Fruit fly (Drosophila melanogaster): Measurements from ENCODE around the gene GstO1.

Gene GstO1

dm6 chr3L:8524816-8525625 is at the start of gene GstO1, which contains the start of gene foi:
Gene GstO1 (minus strand): TSS chr3L:8524866.
Gene foi (plus strand): TSS chr3L:8525244.
- TF ChIP-seq CG10321 (GFP tag; IDR thresholded peaks at IDR 0.05), result 0 out of 2 replicates have a peak, but pooled peaks have one; percentile 30
- peak; percentile 24 for TF ChIP-seq CG17385 (GFP tag; optimal IDR thresholded peaks at IDR 0.05)
- TF ChIP-seq CG11093 (GFP tag; IDR thresholded peaks at IDR 0.05), result no peak
- no peak for TF ChIP-seq Nf-YB (GFP tag; optimal IDR thresholded peaks at IDR 0.05)
- no peak for TF ChIP-seq cad (GFP tag; optimal IDR thresholded peaks at IDR 0.05)
- no peak for TF ChIP-seq bsh (GFP tag; optimal IDR thresholded peaks at IDR 0.05)
- peak; percentile 60; the same call in 1 of the 2 replicates for TF ChIP-seq CG6272 (GFP tag; IDR thresholded peaks at IDR 0.05)
- no peak for TF ChIP-seq CG32767 (GFP tag; IDR thresholded peaks at IDR 0.05)
- peak; percentile 74 for TF ChIP-seq B-H2 (GFP tag; optimal IDR thresholded peaks at IDR 0.05)
- no peak for TF ChIP-seq CG6654 (GFP tag; optimal IDR thresholded peaks at IDR 0.05)
- peak; percentile 46 for TF ChIP-seq CG30020 (tag; optimal IDR thresholded peaks at IDR 0.05)
- TF ChIP-seq CG14441 (GFP tag; IDR thresholded peaks at IDR 0.05), result no peak
- no peak for TF ChIP-seq CG18764 (GFP tag; optimal IDR thresholded peaks at IDR 0.05)
- no peak for TF ChIP-seq cwo (GFP tag; optimal IDR thresholded peaks at IDR 0.05)
- no peak for TF ChIP-seq CG9817 (tag; optimal IDR thresholded peaks at IDR 0.05)
- no peak for TF ChIP-seq CG10654 (GFP tag; optimal IDR thresholded peaks at IDR 0.05)
- no peak for TF ChIP-seq CG10959 (GFP tag; IDR thresholded peaks at IDR 0.05)
- no peak for TF ChIP-seq Asciz (GFP tag; optimal IDR thresholded peaks at IDR 0.05)
- TF ChIP-seq CG12744 (GFP tag; optimal IDR thresholded peaks at IDR 0.05), result no peak
- TF ChIP-seq luna (GFP tag; optimal IDR thresholded peaks at IDR 0.05), result no peak
- no peak for TF ChIP-seq sim (GFP tag; IDR thresholded peaks at IDR 0.05)
- TF ChIP-seq CHES-1-like (GFP tag; optimal IDR thresholded peaks at IDR 0.05), result peak; percentile 14
- no peak for TF ChIP-seq CG15073 (GFP tag; optimal IDR thresholded peaks at IDR 0.05)
- TF ChIP-seq Hr51 (GFP tag; optimal IDR thresholded peaks at IDR 0.05), result peak; percentile 6 to 31
- TF ChIP-seq sna (GFP tag; IDR thresholded peaks at IDR 0.05; ENCODE audit: partially characterized antibody), result peak; percentile 95
- TF ChIP-seq Lhr (GFP tag; optimal IDR thresholded peaks at IDR 0.05), result no peak
- TF ChIP-seq sc (optimal IDR thresholded peaks at IDR 0.05), result no peak
- no peak for TF ChIP-seq sc (GFP tag; optimal IDR thresholded peaks at IDR 0.05)
- TF ChIP-seq CG2202 (tag; optimal IDR thresholded peaks at IDR 0.05), result no peak
- TF ChIP-seq Usf (GFP tag; optimal IDR thresholded peaks at IDR 0.05), result no peak
- TF ChIP-seq mirr (GFP tag; optimal IDR thresholded peaks at IDR 0.05), result peak; percentile 2
- peak; percentile 66; the same call in 2 of the 3 replicates for TF ChIP-seq ci (GFP tag; IDR thresholded peaks at IDR 0.05)
- peak; percentile 99 for TF ChIP-seq Dref (GFP tag; IDR thresholded peaks at IDR 0.05)
- TF ChIP-seq CG8765 (GFP tag; IDR thresholded peaks at IDR 0.05), result no peak
- TF ChIP-seq CG3847 (GFP tag; IDR thresholded peaks at IDR 0.05), result peak; percentile 36
- TF ChIP-seq CG31365 (tag; optimal IDR thresholded peaks at IDR 0.05), result no peak
- peak; percentile 69 for TF ChIP-seq CG10431 (GFP tag; optimal IDR thresholded peaks at IDR 0.05)
- TF ChIP-seq ftz-f1 (GFP tag; optimal IDR thresholded peaks at IDR 0.05), result no peak
- no peak for TF ChIP-seq danr (GFP tag; IDR thresholded peaks at IDR 0.05)
- no peak for TF ChIP-seq TFAM (GFP tag; optimal IDR thresholded peaks at IDR 0.05)
- TF ChIP-seq tio (GFP tag; optimal IDR thresholded peaks at IDR 0.05), result no peak
- peak; percentile 28 for TF ChIP-seq dmrt99B (tag; optimal IDR thresholded peaks at IDR 0.05)
- no peak for TF ChIP-seq Nf-YA (GFP tag; IDR thresholded peaks at IDR 0.05)
- no peak for TF ChIP-seq fd102C (GFP tag; optimal IDR thresholded peaks at IDR 0.05)
- no peak for TF ChIP-seq CG14667 (GFP tag; IDR thresholded peaks at IDR 0.05)
- TF ChIP-seq ERR (GFP tag; optimal IDR thresholded peaks at IDR 0.05), result no peak
- TF ChIP-seq CG18262 (tag; optimal IDR thresholded peaks at IDR 0.05), result peak; percentile 32
- TF ChIP-seq Sry-δ (GFP tag; optimal IDR thresholded peaks at IDR 0.05), result peak; percentile 93
- TF ChIP-seq HLHmδ (GFP tag; optimal IDR thresholded peaks at IDR 0.05), result peak; percentile 24
- TF ChIP-seq CrebB (tag; optimal IDR thresholded peaks at IDR 0.05), result peak; percentile 9

All from whole organism, embryonic.